Worm (Caenorhabditis elegans) whole organism, mixed stage, embryonic: ENCODE data around the gene abu-2.

Source experiments
- lin-13 ChIP-seq: fragments of 150-350 bp; optimal IDR thresholded peaks from 2 replicates; lab custom pipeline; 2014; ENCODE audit warnings: missing biosample characterization, missing genetic modification characterization
- mep-1 ChIP-seq: fragments of 150-350 bp; optimal IDR thresholded peaks from 2 replicates; lab custom pipeline; 2017; ENCODE audit warnings: missing biosample characterization, missing genetic modification reagents, missing genetic modification characterization, inconsistent platforms
- nhr-12 ChIP-seq: fragments of 150-350 bp; optimal IDR thresholded peaks from 2 replicates; lab custom pipeline; 2014; ENCODE audit warnings: missing biosample characterization, missing genetic modification characterization
- sem-2 ChIP-seq: fragments of 200-800 bp; sonication (Bioruptor generic); optimal IDR thresholded peaks from 2 replicates; lab custom pipeline; 2018; ENCODE audit warnings: mild to moderate bottlenecking, missing genetic modification characterization, missing compliant biosample characterization
- sptf-1 ChIP-seq: sonication (generic microtip); optimal IDR thresholded peaks from 2 replicates; lab custom pipeline; 2017; ENCODE audit warnings: mild to moderate bottlenecking, missing genetic modification characterization, moderate library complexity, missing compliant biosample characterization

- TF ChIP-seq nhr-12 (tag; lab: Kevin White, UChicago) (no peak), lin-13 (no peak), mep-1 (tag; lab: Kevin White, UChicago) (no peak), sptf-1 (tag; lab: Kevin White, UChicago) (no peak), sem-2 (GFP tag; lab: Kevin White, UChicago) (no peak)
These were observed 33.2 kb upstream of the abu-2 start for ce11 chrX:1443556-1444243.
